Worm (Caenorhabditis elegans) whole organism, late embryonic: ENCODE results near the gene srx-41.

ENCODE experiments used
- ceh-14 ChIP-seq: sonication (generic microtip); optimal IDR thresholded peaks from 2 replicates; lab custom pipeline; 2016; ENCODE audit warnings: missing genotype, missing genetic modification characterization, missing compliant biosample characterization
- gmeb-2 ChIP-seq: sonication (generic microtip); optimal IDR thresholded peaks from 2 replicates; lab custom pipeline; 2016; ENCODE audit warnings: missing genetic modification characterization, inconsistent platforms, missing compliant biosample characterization
- nfya-1 ChIP-seq: sonication (generic microtip); optimal IDR thresholded peaks from 2 replicates; lab custom pipeline; 2017; ENCODE audit warnings: missing genetic modification characterization, mild to moderate bottlenecking, missing compliant biosample characterization, antibody characterized with exemption, moderate library complexity

DNA sequence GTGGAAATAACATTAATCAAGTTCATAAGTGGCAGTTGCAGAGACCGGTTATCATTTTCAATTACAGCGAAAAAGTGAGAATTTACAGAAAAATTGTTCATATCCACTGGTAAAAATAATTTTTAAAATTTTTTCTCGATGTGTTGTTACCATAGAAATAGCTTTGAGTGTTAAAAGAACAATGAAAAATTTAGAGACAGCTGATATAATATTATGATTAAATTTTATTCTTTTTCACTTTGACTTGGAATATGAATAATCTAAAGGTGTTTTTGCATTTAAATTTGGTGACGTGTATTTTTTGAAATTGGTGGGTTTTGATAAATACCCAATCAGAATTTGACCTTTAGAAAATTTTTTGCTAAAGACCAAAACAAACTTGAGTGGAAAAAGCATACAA, 5.4 kb downstream of the srx-41 start, which contains the start of gene F59B1.6:
- TF ChIP-seq nfya-1 (tag; lab: Kevin White, UChicago) (no peak), ceh-14 (tag; lab: Kevin White, UChicago) (no peak), gmeb-2 (no peak)
